ENCODE assay signal across 2 fruit fly cellular contexts in genomic region chr3L:11609835-11610234, dm6.
A peak's percentile ranks its signal among the peaks of the same experiment; 100 is the strongest.
TF ChIP-seq lines count a peak whose summit lies in the region.

TSS of gene CG42832 (plus strand) at chr3L:11610135.

- TF ChIP-seq CTCF in whole organism, embryonic (GFP tag; optimal IDR thresholded peaks at IDR 0.05; lab: Kevin White, UChicago): no peak

TF ChIP-seq in whole organism, embryonic, 481 proteins besides CTCF, POLR2A, EP300 and RAD21:
- TF ChIP-seq nom (GFP tag; optimal IDR thresholded peaks at IDR 0.05; lab: Kevin White, UChicago): no peak
- TF ChIP-seq gro (GFP tag; optimal IDR thresholded peaks at IDR 0.05; lab: Kevin White, UChicago): no peak
- TF ChIP-seq CG6272 (GFP tag; IDR thresholded peaks at IDR 0.05; lab: Robert Waterston, UW): no peak
- no peak for TF ChIP-seq cwo (GFP tag; optimal IDR thresholded peaks at IDR 0.05; lab: Kevin White, UChicago)
- no peak for TF ChIP-seq slbo (GFP tag; IDR thresholded peaks at IDR 0.05; lab: Robert Waterston, UW)
- no peak for TF ChIP-seq Tbp (GFP tag; optimal IDR thresholded peaks at IDR 0.05; lab: Kevin White, UChicago)
- no peak for TF ChIP-seq TFAM (GFP tag; optimal IDR thresholded peaks at IDR 0.05; lab: Kevin White, UChicago)
- TF ChIP-seq CG12155 (GFP tag; optimal IDR thresholded peaks at IDR 0.05; lab: Kevin White, UChicago): no peak
- TF ChIP-seq salm (tag; optimal IDR thresholded peaks at IDR 0.05; lab: Kevin White, UChicago): no peak
- no peak for TF ChIP-seq Adf1 (GFP tag; IDR thresholded peaks at IDR 0.05; lab: Robert Waterston, UW)
- no peak for TF ChIP-seq Gsc (GFP tag; IDR thresholded peaks at IDR 0.05; lab: Robert Waterston, UW)
- no peak for TF ChIP-seq sd (tag; optimal IDR thresholded peaks at IDR 0.05; lab: Kevin White, UChicago)
- no peak for TF ChIP-seq insv (GFP tag; optimal IDR thresholded peaks at IDR 0.05; lab: Kevin White, UChicago)
- no peak for TF ChIP-seq schlank (tag; optimal IDR thresholded peaks at IDR 0.05; lab: Kevin White, UChicago)
- no peak for TF ChIP-seq jing (GFP tag; optimal IDR thresholded peaks at IDR 0.05; lab: Kevin White, UChicago)
- no peak for TF ChIP-seq CG9932 (GFP tag; IDR thresholded peaks at IDR 0.05; lab: Robert Waterston, UW)
- no peak for TF ChIP-seq pzg (GFP tag; optimal IDR thresholded peaks at IDR 0.05; lab: Kevin White, UChicago)
- TF ChIP-seq bbx (GFP tag; IDR thresholded peaks at IDR 0.05; lab: Robert Waterston, UW; ENCODE audit: partially characterized antibody): no peak
- TF ChIP-seq CG1792 (GFP tag; optimal IDR thresholded peaks at IDR 0.05; lab: Kevin White, UChicago): no peak
- no peak for TF ChIP-seq Usf (GFP tag; optimal IDR thresholded peaks at IDR 0.05; lab: Kevin White, UChicago)
- TF ChIP-seq CG9817 (tag; optimal IDR thresholded peaks at IDR 0.05; lab: Kevin White, UChicago): no peak
- no peak for TF ChIP-seq yki (optimal IDR thresholded peaks at IDR 0.05; lab: Kevin White, UChicago)
- no peak for TF ChIP-seq pho (GFP tag; optimal IDR thresholded peaks at IDR 0.05; lab: Kevin White, UChicago)
- no peak for TF ChIP-seq CrebB (tag; optimal IDR thresholded peaks at IDR 0.05; lab: Kevin White, UChicago)
- no peak for TF ChIP-seq Ssrp (tag; optimal IDR thresholded peaks at IDR 0.05; lab: Kevin White, UChicago)
- no peak for TF ChIP-seq Fer3 (tag; optimal IDR thresholded peaks at IDR 0.05; lab: Kevin White, UChicago)
- no peak for TF ChIP-seq CG13775 (GFP tag; optimal IDR thresholded peaks at IDR 0.05; lab: Kevin White, UChicago)
- no peak for TF ChIP-seq crp (GFP tag; optimal IDR thresholded peaks at IDR 0.05; lab: Kevin White, UChicago)
- peak; percentile 42 for TF ChIP-seq caup (GFP tag; optimal IDR thresholded peaks at IDR 0.05; lab: Kevin White, UChicago; ENCODE audit: severe bottlenecking)
- TF ChIP-seq HLHmδ (GFP tag; optimal IDR thresholded peaks at IDR 0.05; lab: Kevin White, UChicago): no peak
- no peak for TF ChIP-seq bab2 (GFP tag; optimal IDR thresholded peaks at IDR 0.05; lab: Kevin White, UChicago)
- TF ChIP-seq CG43689 (GFP tag; IDR thresholded peaks at IDR 0.05; lab: Robert Waterston, UW): no peak
- no peak for TF ChIP-seq H15 (GFP tag; IDR thresholded peaks at IDR 0.05; lab: Robert Waterston, UW)
- no peak for TF ChIP-seq E2f1 (GFP tag; IDR thresholded peaks at IDR 0.05; lab: Robert Waterston, UW)
- peak; percentile 43 for TF ChIP-seq CG18599 (GFP tag; optimal IDR thresholded peaks at IDR 0.05; lab: Kevin White, UChicago)
- TF ChIP-seq Drgx (GFP tag; IDR thresholded peaks at IDR 0.05; lab: Robert Waterston, UW): no peak
- TF ChIP-seq maf-S (GFP tag; optimal IDR thresholded peaks at IDR 0.05; lab: Kevin White, UChicago): no peak
- TF ChIP-seq repo (GFP tag; optimal IDR thresholded peaks at IDR 0.05; lab: Kevin White, UChicago): no peak
- peak; percentile 21 for TF ChIP-seq Fer1 (GFP tag; optimal IDR thresholded peaks at IDR 0.05; lab: Kevin White, UChicago)
- 0 out of 2 replicates have a peak, but pooled peaks have one; percentile 35 for TF ChIP-seq sob (GFP tag; IDR thresholded peaks at IDR 0.05; lab: Robert Waterston, UW)
- TF ChIP-seq CG15601 (tag; optimal IDR thresholded peaks at IDR 0.05; lab: Kevin White, UChicago): no peak
- TF ChIP-seq CG11696 (GFP tag; IDR thresholded peaks at IDR 0.05; lab: Robert Waterston, UW): no peak
- peak; percentile 52 for TF ChIP-seq lab (GFP tag; optimal IDR thresholded peaks at IDR 0.05; lab: Kevin White, UChicago)
- TF ChIP-seq kah (GFP tag; optimal IDR thresholded peaks at IDR 0.05; lab: Kevin White, UChicago): no peak
- TF ChIP-seq CG13296 (GFP tag; optimal IDR thresholded peaks at IDR 0.05; lab: Kevin White, UChicago): peak; percentile 6
- no peak for TF ChIP-seq Camta (GFP tag; optimal IDR thresholded peaks at IDR 0.05; lab: Kevin White, UChicago)
- TF ChIP-seq CG11695 (GFP tag; IDR thresholded peaks at IDR 0.05; lab: Robert Waterston, UW): 0 out of 3 replicates have a peak, but pooled peaks have one; percentile 25
- TF ChIP-seq CG17612 (GFP tag; IDR thresholded peaks at IDR 0.05; lab: Robert Waterston, UW): no peak

TF ChIP-seq in whole organism, prepupa, 60 proteins besides CTCF, POLR2A, EP300 and RAD21:
- TF ChIP-seq net (GFP tag; optimal IDR thresholded peaks at IDR 0.05; lab: Kevin White, UChicago) (no peak), fkh (GFP tag; optimal IDR thresholded peaks at IDR 0.05; lab: Kevin White, UChicago) (peak; percentile 5)
